Worm (Caenorhabditis elegans) whole organism, young adult: ENCODE measurements around the gene ham-2.

ENCODE experiments used
- D2030.7 ChIP-seq: fragments of 200-800 bp; sonication (Bioruptor generic); IDR thresholded peaks from 2 replicates; pipeline ENCODE4 v1.3.6; 2022; ENCODE audit warnings: missing genetic modification reagents, missing genetic modification characterization, missing compliant biosample characterization
- F57C9.4 ChIP-seq: sonication (generic microtip); optimal IDR thresholded peaks from 2 replicates; lab custom pipeline; 2017; ENCODE audit warnings: mild to moderate bottlenecking, missing genetic modification characterization, missing compliant biosample characterization
- T26A5.8 ChIP-seq: sonication (generic microtip); optimal IDR thresholded peaks from 2 replicates; lab custom pipeline; 2016; ENCODE audit warnings: missing genetic modification characterization, missing compliant biosample characterization
- Y79H2A.3 ChIP-seq: fragments of 200-800 bp; sonication (Bioruptor generic); conservative IDR thresholded peaks from 2 replicates; pipeline ENCODE4 v1.3.6; 2022; ENCODE audit warnings: missing genetic modification reagents, missing genetic modification characterization, missing compliant biosample characterization
- Y95B8A.8 ChIP-seq: fragments of 200-800 bp; sonication (Bioruptor generic); IDR thresholded peaks from 2 replicates; pipeline ENCODE4 v1.3.6; 2022; ENCODE audit warnings: missing genetic modification reagents, missing genetic modification characterization, missing compliant biosample characterization
- aptf-2 ChIP-seq: fragments of 200-800 bp; sonication (Bioruptor generic); conservative IDR thresholded peaks from 2 replicates; pipeline ENCODE4 v1.3.6; 2022; ENCODE audit warnings: missing genetic modification reagents, missing genetic modification characterization, missing compliant biosample characterization
- ceh-27 ChIP-seq: fragments of 200-800 bp; sonication (Bioruptor generic); optimal IDR thresholded peaks from 2 replicates; lab custom pipeline; 2018; ENCODE audit warnings: mild to moderate bottlenecking, missing genetic modification characterization, moderate library complexity, missing compliant biosample characterization
- dpl-1 ChIP-seq: fragments of 150-350 bp; optimal IDR thresholded peaks from 2 replicates; lab custom pipeline; 2014; ENCODE audit warnings: missing biosample characterization, missing genetic modification reagents, missing genetic modification characterization
- unc-62 ChIP-seq: fragments of 150-350 bp; optimal IDR thresholded peaks from 2 replicates; lab custom pipeline; 2014; ENCODE audit warnings: missing biosample characterization, missing genetic modification reagents, missing genetic modification characterization
- ztf-22 ChIP-seq: fragments of 200-800 bp; sonication (Bioruptor generic); optimal IDR thresholded peaks from 2 replicates; lab custom pipeline; 2018; ENCODE audit warnings: mild to moderate bottlenecking, missing genetic modification characterization, moderate library complexity, missing compliant biosample characterization

DNA sequence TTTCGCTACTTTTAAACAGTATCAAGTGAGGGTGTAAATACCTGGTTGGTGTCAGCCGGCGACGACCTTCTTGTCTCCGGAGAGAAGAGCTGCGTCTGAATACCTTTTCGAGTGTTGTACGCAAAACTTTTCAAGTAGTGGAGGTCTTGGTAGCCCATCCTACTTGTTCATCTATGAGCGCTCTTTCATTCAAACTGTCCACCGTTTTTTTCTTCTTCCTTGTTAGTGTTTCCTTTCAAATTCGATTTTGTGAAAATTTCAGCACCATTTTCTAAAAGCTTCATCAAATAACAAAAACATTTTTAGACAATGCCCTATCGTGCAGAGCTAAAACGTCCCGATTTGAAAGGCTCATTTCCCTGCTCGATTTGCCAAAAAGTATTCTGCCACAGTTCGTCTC lies at the start of gene ham-2:
- TF ChIP-seq Y79H2A.3 (no peak), unc-62 (no peak), dpl-1 (GFP tag; lab: Kevin White, UChicago) (no peak), Y95B8A.8 (GFP tag; lab: Robert Waterston, UW) (no peak), F57C9.4 (no peak), aptf-2 (GFP tag; lab: Robert Waterston, UW) (no peak), ceh-27 (GFP tag; lab: Kevin White, UChicago) (no peak), T26A5.8 (tag; lab: Kevin White, UChicago) (no peak), D2030.7 (GFP tag; lab: Robert Waterston, UW) (no peak), ztf-22 (GFP tag; lab: Kevin White, UChicago) (no peak)
